Fruit fly (Drosophila melanogaster): ENCODE data around the gene CG6974.
A peak's percentile ranks its signal among the peaks of the same experiment; 100 is the strongest.

Gene CG6974

dm6 chr3R:15079185-15079584 lies at the start of gene CG6974:
Gene CG6974 (minus strand): TSS chr3R:15079285.
- TF ChIP-seq bowl (GFP tag; IDR thresholded peaks at IDR 0.05), result no peak
- no peak for TF ChIP-seq CG11696 (GFP tag; IDR thresholded peaks at IDR 0.05)
- no peak for TF ChIP-seq CG8359 (GFP tag; optimal IDR thresholded peaks at IDR 0.05; ENCODE audit: borderline replicate concordance)
- TF ChIP-seq Ptx1 (GFP tag; IDR thresholded peaks at IDR 0.05), result no peak
- TF ChIP-seq dimm (GFP tag; IDR thresholded peaks at IDR 0.05), result no peak
- no peak for TF ChIP-seq gt (GFP tag; IDR thresholded peaks at IDR 0.05)
- TF ChIP-seq CG13775 (GFP tag; optimal IDR thresholded peaks at IDR 0.05), result no peak

- TF ChIP-seq Med (GFP tag) (peak; percentile 62), seq (GFP tag; IDR thresholded peaks at IDR 0.05) (0 out of 2 replicates have a peak, but pooled peaks have one; percentile 8), CG31388 (GFP tag; optimal IDR thresholded peaks at IDR 0.05) (no peak), vvl (GFP tag; IDR thresholded peaks at IDR 0.05) (peak; percentile 92), CG14667 (GFP tag; IDR thresholded peaks at IDR 0.05) (no peak)
Observed at dm6 chr3R:15128060-15128459, 49.0 kb upstream of the CG6974 start.

dm6 chr3R:15125796-15126195 lies 46.7 kb upstream of the CG6974 start:
- TF ChIP-seq gsb (GFP tag; IDR thresholded peaks at IDR 0.05), result peak; percentile 21; the same call in 1 of the 2 replicates
- no peak for TF ChIP-seq CG5245 (GFP tag; optimal IDR thresholded peaks at IDR 0.05)
- TF ChIP-seq scrt (GFP tag; optimal IDR thresholded peaks at IDR 0.05), result no peak
- TF ChIP-seq CG13894 (tag; optimal IDR thresholded peaks at IDR 0.05), result no peak
- no peak for TF ChIP-seq lmd (GFP tag; IDR thresholded peaks at IDR 0.05)
- no peak for TF ChIP-seq wdn (GFP tag; IDR thresholded peaks at IDR 0.05)
- no peak for TF ChIP-seq salm (tag; optimal IDR thresholded peaks at IDR 0.05)
- no peak for TF ChIP-seq CG6813 (GFP tag; optimal IDR thresholded peaks at IDR 0.05)
- no peak for TF ChIP-seq amos (GFP tag; IDR thresholded peaks at IDR 0.05; ENCODE audit: partially characterized antibody)
- no peak for TF ChIP-seq peb (GFP tag; IDR thresholded peaks at IDR 0.05)
- no peak for TF ChIP-seq crc (GFP tag; optimal IDR thresholded peaks at IDR 0.05)
- TF ChIP-seq CG14965 (GFP tag; optimal IDR thresholded peaks at IDR 0.05; ENCODE audit: borderline replicate concordance), result no peak
- TF ChIP-seq Jarid2 (GFP tag; optimal IDR thresholded peaks at IDR 0.05), result no peak
- TF ChIP-seq grn (GFP tag; optimal IDR thresholded peaks at IDR 0.05), result no peak
- TF ChIP-seq Ets65A (GFP tag), result peak; percentile 61
- no peak for TF ChIP-seq CG31224 (GFP tag; IDR thresholded peaks at IDR 0.05)
- no peak for TF ChIP-seq CG17568 (GFP tag; optimal IDR thresholded peaks at IDR 0.05)
- TF ChIP-seq Ada2b (GFP tag; IDR thresholded peaks at IDR 0.05), result no peak
- TF ChIP-seq oc (tag; optimal IDR thresholded peaks at IDR 0.05), result peak; percentile 83
- TF ChIP-seq Hr51 (GFP tag; optimal IDR thresholded peaks at IDR 0.05), result no peak
- TF ChIP-seq CG14710 (tag; optimal IDR thresholded peaks at IDR 0.05), result no peak
- 0 out of 2 replicates have a peak, but pooled peaks have one; percentile 14 for TF ChIP-seq CG4360 (GFP tag; IDR thresholded peaks at IDR 0.05)
- TF ChIP-seq CG8478 (optimal IDR thresholded peaks at IDR 0.05), result no peak

- TF ChIP-seq CG10431 (GFP tag; optimal IDR thresholded peaks at IDR 0.05), result no peak
- TF ChIP-seq Antp (GFP tag; optimal IDR thresholded peaks at IDR 0.05), result no peak
- TF ChIP-seq CG13424 (tag; optimal IDR thresholded peaks at IDR 0.05), result no peak
- TF ChIP-seq CG30020 (tag; optimal IDR thresholded peaks at IDR 0.05), result no peak
- peak; percentile 81 for TF ChIP-seq sd (tag; optimal IDR thresholded peaks at IDR 0.05)
- TF ChIP-seq CG16815 (GFP tag; optimal IDR thresholded peaks at IDR 0.05), result no peak
- no peak for TF ChIP-seq CTCF (GFP tag; optimal IDR thresholded peaks at IDR 0.05)
- no peak for TF ChIP-seq yki (optimal IDR thresholded peaks at IDR 0.05)
- no peak for TF ChIP-seq lilli (GFP tag; optimal IDR thresholded peaks at IDR 0.05)
- TF ChIP-seq CG10959 (GFP tag; IDR thresholded peaks at IDR 0.05), result no peak
- TF ChIP-seq CG9932 (GFP tag; IDR thresholded peaks at IDR 0.05), result no peak
- TF ChIP-seq oc (tag; optimal IDR thresholded peaks at IDR 0.05), result no peak
- TF ChIP-seq CG4707 (GFP tag; optimal IDR thresholded peaks at IDR 0.05), result no peak
- TF ChIP-seq gce (GFP tag; IDR thresholded peaks at IDR 0.05), result no peak
- TF ChIP-seq tna (GFP tag; IDR thresholded peaks at IDR 0.05; ENCODE audit: partially characterized antibody), result no peak
- peak; percentile 99 for TF ChIP-seq sr (GFP tag; IDR thresholded peaks at IDR 0.05)
- 0 out of 4 replicates have a peak, but pooled peaks have one; percentile 41 for TF ChIP-seq chinmo (GFP tag; IDR thresholded peaks at IDR 0.05; ENCODE audit: partially characterized antibody)
Observed at dm6 chr3R:15124559-15124958, 45.5 kb upstream of the CG6974 start.

Data from whole organism, embryonic.